Fruit fly (Drosophila melanogaster): ENCODE results near the gene RecQ4.
A peak's percentile ranks its signal among the peaks of the same experiment; 100 is the strongest.

The RecQ4 gene

dm6 chr3L:8151727-8152199 is 24.0 kb downstream of the RecQ4 start, which contains the start of gene CG13676 (continued):
- TF ChIP-seq abd-A (tag; optimal IDR thresholded peaks at IDR 0.05) (peak; percentile 4), CG34224 (GFP tag; IDR thresholded peaks at IDR 0.05; ENCODE audit: partially characterized antibody) (peak; percentile 49; the same call in 2 of the 3 replicates), sr (GFP tag; IDR thresholded peaks at IDR 0.05) (no peak), vvl (GFP tag; IDR thresholded peaks at IDR 0.05) (0 out of 2 replicates have a peak, but pooled peaks have one; percentile 41), CG11723 (GFP tag; optimal IDR thresholded peaks at IDR 0.05) (no peak), CG4328 (GFP tag; optimal IDR thresholded peaks at IDR 0.05) (no peak), CG2120 (GFP tag; optimal IDR thresholded peaks at IDR 0.05) (no peak), CG12769 (tag; optimal IDR thresholded peaks at IDR 0.05) (peak; percentile 58), gsb (GFP tag; IDR thresholded peaks at IDR 0.05) (no peak), Adf1 (GFP tag; IDR thresholded peaks at IDR 0.05) (peak; percentile 45; the same call in 1 of the 2 replicates), Mad (GFP tag; optimal IDR thresholded peaks at IDR 0.05) (no peak), Ets97D (GFP tag; optimal IDR thresholded peaks at IDR 0.05) (no peak), sens-2 (GFP tag; IDR thresholded peaks at IDR 0.05) (no peak), ATbp (GFP tag; optimal IDR thresholded peaks at IDR 0.05) (peak; percentile 13), Nf-YC (tag; optimal IDR thresholded peaks at IDR 0.05) (peak; percentile 34), corto (GFP tag; optimal IDR thresholded peaks at IDR 0.05) (peak; percentile 66)

dm6 chr3L:8150812-8151211 is 25.0 kb downstream of the RecQ4 start:
- TF ChIP-seq Sox102F (GFP tag; optimal IDR thresholded peaks at IDR 0.05) (peak; percentile 3), Ets65A (GFP tag) (peak; percentile 26), tup (GFP tag; optimal IDR thresholded peaks at IDR 0.05) (no peak)

- TF ChIP-seq HLH54F (GFP tag; optimal IDR thresholded peaks at IDR 0.05) (no peak), trem (tag; optimal IDR thresholded peaks at IDR 0.05) (no peak), CG16815 (GFP tag; optimal IDR thresholded peaks at IDR 0.05) (no peak), Blimp-1 (GFP tag; optimal IDR thresholded peaks at IDR 0.05) (peak; percentile 51), dysf (GFP tag; IDR thresholded peaks at IDR 0.05) (no peak)
These were observed 25.5 kb downstream of the RecQ4 start for dm6 chr3L:8150284-8150683.

- peak; percentile 30 for TF ChIP-seq NC2α (GFP tag; optimal IDR thresholded peaks at IDR 0.05)
- TF ChIP-seq eyg (GFP tag; optimal IDR thresholded peaks at IDR 0.05) = no peak
- TF ChIP-seq Asciz (GFP tag; optimal IDR thresholded peaks at IDR 0.05) = peak; percentile 40
- TF ChIP-seq grn (GFP tag; optimal IDR thresholded peaks at IDR 0.05) = no peak
- no peak for TF ChIP-seq CG12769 (tag; optimal IDR thresholded peaks at IDR 0.05)
- TF ChIP-seq Mad (GFP tag; optimal IDR thresholded peaks at IDR 0.05) = peak; percentile 81
- TF ChIP-seq eve (GFP tag; optimal IDR thresholded peaks at IDR 0.05) = no peak
- TF ChIP-seq Side (GFP tag; optimal IDR thresholded peaks at IDR 0.05) = peak; percentile 62
- no peak for TF ChIP-seq CG11696 (GFP tag; IDR thresholded peaks at IDR 0.05)
- TF ChIP-seq E2f2 (GFP tag; IDR thresholded peaks at IDR 0.05) = peak; percentile 91
- peak; percentile 84 for TF ChIP-seq Chrac-16 (GFP tag; optimal IDR thresholded peaks at IDR 0.05)
- peak; percentile 63 for TF ChIP-seq CG1603 (tag; optimal IDR thresholded peaks at IDR 0.05)
- peak; percentile 58; the same call in 2 of the 3 replicates for TF ChIP-seq B-H1 (GFP tag; IDR thresholded peaks at IDR 0.05)
- TF ChIP-seq ftz-f1 (GFP tag; optimal IDR thresholded peaks at IDR 0.05) = peak; percentile 46
- TF ChIP-seq CG10267 (tag; optimal IDR thresholded peaks at IDR 0.05) = peak; percentile 98
- peak; percentile 92 for TF ChIP-seq lilli (GFP tag; optimal IDR thresholded peaks at IDR 0.05)
- TF ChIP-seq Bdp1 (GFP tag; optimal IDR thresholded peaks at IDR 0.05) = peak; percentile 80
- peak; percentile 37; the same call in 2 of the 3 replicates for TF ChIP-seq croc (GFP tag; conservative IDR thresholded peaks at IDR 0.05)
- no peak for TF ChIP-seq CG6791 (GFP tag; IDR thresholded peaks at IDR 0.05; ENCODE audit: partially characterized antibody)
- peak; percentile 59 for TF ChIP-seq Hmx (GFP tag; optimal IDR thresholded peaks at IDR 0.05)
- TF ChIP-seq CG10431 (GFP tag; optimal IDR thresholded peaks at IDR 0.05) = peak; percentile 29
- peak; percentile 80 for TF ChIP-seq NfI (GFP tag; optimal IDR thresholded peaks at IDR 0.05)
- TF ChIP-seq H2.0 (GFP tag; IDR thresholded peaks at IDR 0.05) = peak; percentile 62
- TF ChIP-seq CG10147 (GFP tag; optimal IDR thresholded peaks at IDR 0.05) = no peak
- TF ChIP-seq CTCF (GFP tag; optimal IDR thresholded peaks at IDR 0.05) = peak; percentile 58
These were observed 38.3 kb downstream of the RecQ4 start, which contains the start of the genes Setx and mus301 for dm6 chr3L:8137448-8137906. Setx (minus strand) TSS chr3L:8137498. mus301 (plus strand) TSS chr3L:8137808.
